Worm (Caenorhabditis elegans): ENCODE data around the gene unc-79.
A peak's percentile ranks its signal among the peaks of the same experiment; 100 is the strongest.

Gene unc-79

ce11 chrIII:4098751-4099150 is 32.3 kb downstream of the unc-79 start:
- TF ChIP-seq aly-1 (tag; optimal IDR thresholded peaks at IDR 0.05) (peak; percentile 26), hnd-1 (tag; optimal IDR thresholded peaks at IDR 0.05) (no peak)

ce11 chrIII:4099884-4100596 is 33.6 kb downstream of the unc-79 start:
- TF ChIP-seq ceh-13 (GFP tag; optimal IDR thresholded peaks at IDR 0.05) (no peak), ceh-36 (tag; optimal IDR thresholded peaks at IDR 0.05) (peak; percentile 64)

- TF ChIP-seq ceh-36 (tag; optimal IDR thresholded peaks at IDR 0.05) (peak; percentile 7), hnd-1 (tag; optimal IDR thresholded peaks at IDR 0.05) (no peak)
Measured at ce11 chrIII:4101016-4101415, 34.6 kb downstream of the unc-79 start.

ce11 chrIII:4102039-4102438 is 35.6 kb downstream of the unc-79 start:
- no peak for TF ChIP-seq hnd-1 (tag; optimal IDR thresholded peaks at IDR 0.05)
- TF ChIP-seq aly-1 (tag; optimal IDR thresholded peaks at IDR 0.05): no peak
- TF ChIP-seq F13C5.2 (tag; optimal IDR thresholded peaks at IDR 0.05): no peak
- TF ChIP-seq pes-1 (GFP tag; IDR thresholded peaks at IDR 0.05): no peak
- no peak for TF ChIP-seq tbx-37 (GFP tag; conservative IDR thresholded peaks at IDR 0.05)
- no peak for TF ChIP-seq ceh-36 (tag; optimal IDR thresholded peaks at IDR 0.05)
- TF ChIP-seq ets-7 (tag; optimal IDR thresholded peaks at IDR 0.05): no peak
- TF ChIP-seq sea-1 (GFP tag; conservative IDR thresholded peaks at IDR 0.05): no peak
- no peak for TF ChIP-seq ceh-13 (GFP tag; optimal IDR thresholded peaks at IDR 0.05)
- TF ChIP-seq B0310.2 (tag; optimal IDR thresholded peaks at IDR 0.05): no peak
- no peak for TF ChIP-seq tra-4 (tag; optimal IDR thresholded peaks at IDR 0.05)
- TF ChIP-seq ama-1 (optimal IDR thresholded peaks at IDR 0.05): no peak
- no peak for TF ChIP-seq hmbx-1 (tag; optimal IDR thresholded peaks at IDR 0.05)
- TF ChIP-seq scrt-1 (GFP tag; IDR thresholded peaks at IDR 0.05): no peak
- TF ChIP-seq tbx-11 (GFP tag; IDR thresholded peaks at IDR 0.05): no peak
- TF ChIP-seq hmg-4 (GFP tag; optimal IDR thresholded peaks at IDR 0.05): no peak

- no peak for TF ChIP-seq pes-1 (GFP tag; IDR thresholded peaks at IDR 0.05)
- no peak for TF ChIP-seq hnd-1 (tag; optimal IDR thresholded peaks at IDR 0.05)
- TF ChIP-seq scrt-1 (GFP tag; IDR thresholded peaks at IDR 0.05): no peak
- TF ChIP-seq tbx-11 (GFP tag; IDR thresholded peaks at IDR 0.05): no peak
- no peak for TF ChIP-seq sea-1 (GFP tag; conservative IDR thresholded peaks at IDR 0.05)
- TF ChIP-seq B0310.2 (tag; optimal IDR thresholded peaks at IDR 0.05): no peak
- TF ChIP-seq flt-1 (GFP tag; IDR thresholded peaks at IDR 0.05): no peak
- TF ChIP-seq ama-1 (optimal IDR thresholded peaks at IDR 0.05): no peak
- no peak for TF ChIP-seq hmg-4 (GFP tag; optimal IDR thresholded peaks at IDR 0.05)
- no peak for TF ChIP-seq tbx-37 (GFP tag; conservative IDR thresholded peaks at IDR 0.05)
- no peak for TF ChIP-seq hmbx-1 (tag; optimal IDR thresholded peaks at IDR 0.05)
- TF ChIP-seq ets-7 (tag; optimal IDR thresholded peaks at IDR 0.05): no peak
- TF ChIP-seq aly-1 (tag; optimal IDR thresholded peaks at IDR 0.05): no peak
- no peak for TF ChIP-seq F13C5.2 (tag; optimal IDR thresholded peaks at IDR 0.05)
- TF ChIP-seq ceh-36 (tag; optimal IDR thresholded peaks at IDR 0.05): no peak
- no peak for TF ChIP-seq tra-4 (tag; optimal IDR thresholded peaks at IDR 0.05)
- no peak for TF ChIP-seq ceh-13 (GFP tag; optimal IDR thresholded peaks at IDR 0.05)
Measured at ce11 chrIII:4103171-4103570, 36.7 kb downstream of the unc-79 start.

ce11 chrIII:4106611-4107010 is 40.2 kb downstream of the unc-79 start:
- no peak for TF ChIP-seq tra-4 (tag; optimal IDR thresholded peaks at IDR 0.05)
- no peak for TF ChIP-seq ceh-13 (GFP tag; optimal IDR thresholded peaks at IDR 0.05)
- no peak for TF ChIP-seq hmg-4 (GFP tag; optimal IDR thresholded peaks at IDR 0.05)
- no peak for TF ChIP-seq hmbx-1 (tag; optimal IDR thresholded peaks at IDR 0.05)
- no peak for TF ChIP-seq F13C5.2 (tag; optimal IDR thresholded peaks at IDR 0.05)
- TF ChIP-seq flt-1 (GFP tag; IDR thresholded peaks at IDR 0.05): no peak
- no peak for TF ChIP-seq tbx-11 (GFP tag; IDR thresholded peaks at IDR 0.05)

- no peak for TF ChIP-seq scrt-1 (GFP tag; IDR thresholded peaks at IDR 0.05)
- no peak for TF ChIP-seq sea-1 (GFP tag; conservative IDR thresholded peaks at IDR 0.05)
- no peak for TF ChIP-seq B0310.2 (tag; optimal IDR thresholded peaks at IDR 0.05)
- no peak for TF ChIP-seq tbx-11 (GFP tag; IDR thresholded peaks at IDR 0.05)
Measured at ce11 chrIII:4107227-4107626, 40.8 kb downstream of the unc-79 start.

ce11 chrIII:4107929-4108520 is 41.6 kb downstream of the unc-79 start:
- TF ChIP-seq ama-1 (optimal IDR thresholded peaks at IDR 0.05) (no peak), tbx-11 (GFP tag; IDR thresholded peaks at IDR 0.05) (no peak), flt-1 (GFP tag; IDR thresholded peaks at IDR 0.05) (no peak), tra-4 (tag; optimal IDR thresholded peaks at IDR 0.05) (no peak), ceh-36 (tag; optimal IDR thresholded peaks at IDR 0.05) (no peak), hmbx-1 (tag; optimal IDR thresholded peaks at IDR 0.05) (no peak), aly-1 (tag; optimal IDR thresholded peaks at IDR 0.05) (no peak), ceh-13 (GFP tag; optimal IDR thresholded peaks at IDR 0.05) (no peak), ets-7 (tag; optimal IDR thresholded peaks at IDR 0.05) (no peak), scrt-1 (GFP tag; IDR thresholded peaks at IDR 0.05) (no peak), sea-1 (GFP tag; conservative IDR thresholded peaks at IDR 0.05) (no peak), F13C5.2 (tag; optimal IDR thresholded peaks at IDR 0.05) (no peak), B0310.2 (tag; optimal IDR thresholded peaks at IDR 0.05) (no peak)
